Fruit fly (Drosophila melanogaster): Measurements from ENCODE around the gene CG6356.

dm6 chr3R:24272232-24272631, 11.5 kb upstream of the CG6356 start:
- TF ChIP-seq Gug (GFP tag; IDR thresholded peaks at IDR 0.05) (no peak), CG8119 (GFP tag; IDR thresholded peaks at IDR 0.05) (no peak)
